Fruit fly (Drosophila melanogaster) whole organism, embryonic: ENCODE data around the gene CG7582.

Experiments
- B-H1 ChIP-seq: fragments of 200-800 bp; sonication (Bioruptor generic); IDR thresholded peaks from 3 replicates; pipeline ENCODE4 v1.3.6; 2022; ENCODE audit warnings: missing biosample characterization, missing genetic modification characterization
- Bdp1 ChIP-seq: fragments of 200-800 bp; sonication (Bioruptor generic); optimal IDR thresholded peaks from 3 replicates; lab custom pipeline; 2016; ENCODE audit warnings: missing biosample characterization, missing genetic modification characterization
- CG10209 ChIP-seq: fragments of 200-800 bp; sonication (Bioruptor generic); optimal IDR thresholded peaks from 3 replicates; lab custom pipeline; 2017; ENCODE audit warnings: missing biosample characterization, mild to moderate bottlenecking, missing genetic modification characterization, missing genetic modification reagents
- CG17612 ChIP-seq: fragments of 200-800 bp; sonication (Bioruptor generic); IDR thresholded peaks from 2 replicates; pipeline ENCODE4 v1.3.6; 2022; ENCODE audit warnings: missing biosample characterization, missing genetic modification characterization
- CG4328 ChIP-seq: fragments of 200-800 bp; sonication (Bioruptor generic); optimal IDR thresholded peaks from 3 replicates; lab custom pipeline; 2017; ENCODE audit warnings: missing biosample characterization, missing genetic modification reagents, missing genetic modification characterization
- CG4820 ChIP-seq: fragments of 200-800 bp; sonication (Bioruptor generic); optimal IDR thresholded peaks from 3 replicates; lab custom pipeline; 2016; ENCODE audit warnings: missing biosample characterization, missing genetic modification characterization
- CG6765 ChIP-seq: fragments of 200-800 bp; sonication (Bioruptor generic); optimal IDR thresholded peaks from 3 replicates; lab custom pipeline; 2017; ENCODE audit warnings: missing biosample characterization, mild to moderate bottlenecking, missing genetic modification characterization
- CG7556 ChIP-seq: fragments of 200-800 bp; sonication (Bioruptor generic); optimal IDR thresholded peaks from 2 replicates; lab custom pipeline; 2017; ENCODE audit warnings: missing biosample characterization, mild to moderate bottlenecking, missing genetic modification characterization
- CTCF ChIP-seq: fragments of 200-800 bp; sonication (Bioruptor generic); optimal IDR thresholded peaks from 2 replicates; lab custom pipeline; 2017; ENCODE audit warnings: missing biosample characterization, mild to moderate bottlenecking, missing genetic modification characterization, moderate library complexity
- Chrac-16 ChIP-seq: fragments of 200-800 bp; sonication (Bioruptor generic); optimal IDR thresholded peaks from 3 replicates; lab custom pipeline; 2016; ENCODE audit warnings: missing biosample characterization, missing genetic modification characterization
- CrebB ChIP-seq: fragments of 200-800 bp; sonication (Bioruptor generic); optimal IDR thresholded peaks from 3 replicates; lab custom pipeline; 2018; ENCODE audit warnings: missing biosample characterization, mild to moderate bottlenecking, missing genetic modification characterization
- Eip74EF ChIP-seq, 2 experiments: fragments of 200-800 bp in 1 of 2; fragments of >200 bp in 1 of 2; sonication (Bioruptor generic) in 1 of 2; optimal IDR thresholded peaks; 2 replicates each; lab custom pipeline; 2017 to 2019; ENCODE audit warnings: missing biosample characterization in 2 of 2, missing genetic modification characterization in 2 of 2, mild to moderate bottlenecking in 1 of 2, moderate library complexity in 1 of 2
- H2.0 ChIP-seq: fragments of 200-800 bp; sonication (Bioruptor generic); IDR thresholded peaks from 2 replicates; pipeline ENCODE4 v1.3.6; 2022; ENCODE audit warnings: missing biosample characterization, missing genetic modification characterization
- HHEX ChIP-seq: fragments of 200-800 bp; sonication (Bioruptor generic); optimal IDR thresholded peaks from 3 replicates; lab custom pipeline; 2017; ENCODE audit warnings: missing biosample characterization, mild to moderate bottlenecking, missing genetic modification characterization, missing genetic modification reagents
- Hmx ChIP-seq: fragments of 200-800 bp; sonication (Bioruptor generic); optimal IDR thresholded peaks from 2 replicates; lab custom pipeline; 2016; ENCODE audit warnings: missing biosample characterization, missing genetic modification characterization
- Jarid2 ChIP-seq: fragments of 200-800 bp; sonication (Bioruptor generic); optimal IDR thresholded peaks from 3 replicates; lab custom pipeline; 2017; ENCODE audit warnings: mild to moderate bottlenecking, missing biosample characterization, missing genetic modification reagents, missing genetic modification characterization
- Lim3 ChIP-seq: fragments of 200-800 bp; sonication (Bioruptor generic); IDR thresholded peaks from 2 replicates; pipeline ENCODE4 v1.3.6; 2022; ENCODE audit warnings: missing biosample characterization, missing genetic modification characterization
- MTF-1 ChIP-seq: fragments of 200-800 bp; sonication (Bioruptor generic); optimal IDR thresholded peaks from 2 replicates; lab custom pipeline; 2018; ENCODE audit warnings: missing biosample characterization, mild to moderate bottlenecking, missing genetic modification characterization, borderline replicate concordance
- Mad ChIP-seq: fragments of 200-800 bp; sonication (Bioruptor generic); optimal IDR thresholded peaks from 2 replicates; lab custom pipeline; 2016; ENCODE audit warnings: missing biosample characterization, missing genetic modification characterization
- Pdp1 ChIP-seq, 2 experiments: fragments of 200-800 bp; sonication (Bioruptor generic); optimal IDR thresholded peaks; 3 replicates each; lab custom pipeline; 2016; ENCODE audit warnings: missing biosample characterization in 2 of 2, missing genetic modification characterization in 2 of 2, mild to moderate bottlenecking in 1 of 2, moderate library complexity in 1 of 2
- ara ChIP-seq: fragments of 200-800 bp; sonication (Bioruptor generic); IDR thresholded peaks from 2 replicates; pipeline ENCODE4 v1.3.6; 2022; ENCODE audit warnings: missing biosample characterization, missing genetic modification characterization
- chn ChIP-seq: fragments of 200-800 bp; sonication (Bioruptor generic); optimal IDR thresholded peaks from 2 replicates; lab custom pipeline; 2016; ENCODE audit warnings: missing biosample characterization, missing genetic modification characterization
- croc ChIP-seq: fragments of 200-800 bp; sonication (Bioruptor generic); conservative IDR thresholded peaks from 3 replicates; pipeline ENCODE4 v1.3.6; 2022; ENCODE audit warnings: missing biosample characterization, missing genetic modification characterization
- crp ChIP-seq, 2 experiments: fragments of 200-800 bp; sonication (Bioruptor generic); optimal IDR thresholded peaks; 2 replicates in 1 of 2; 3 replicates in 1 of 2; lab custom pipeline; 2017; ENCODE audit warnings: missing biosample characterization in 2 of 2, missing genetic modification characterization in 2 of 2, mild to moderate bottlenecking in 1 of 2, moderate library complexity in 1 of 2
- dimm ChIP-seq: fragments of 200-800 bp; sonication (Bioruptor generic); IDR thresholded peaks from 2 replicates; pipeline ENCODE4 v1.3.6; 2022; ENCODE audit warnings: missing biosample characterization, missing genetic modification characterization
- en ChIP-seq: fragments of 200-800 bp; sonication (Bioruptor generic); optimal IDR thresholded peaks from 2 replicates; lab custom pipeline; 2016; ENCODE audit warnings: missing biosample characterization, missing genetic modification characterization
- esg ChIP-seq: fragments of 200-800 bp; sonication (Bioruptor generic); conservative IDR thresholded peaks from 2 replicates; pipeline ENCODE4 v1.3.6; 2022; ENCODE audit warnings: missing biosample characterization, missing genetic modification characterization
- eve ChIP-seq, 2 experiments: fragments of >200 bp; optimal IDR thresholded peaks; 2 replicates each; lab custom pipeline; 2017; ENCODE audit warnings: missing biosample characterization in 2 of 2, missing genetic modification characterization in 2 of 2
- exex ChIP-seq: fragments of 200-800 bp; sonication (Bioruptor generic); optimal IDR thresholded peaks from 4 replicates; lab custom pipeline; 2018; ENCODE audit warnings: missing biosample characterization, mild to moderate bottlenecking, missing genetic modification characterization, moderate library complexity
- fu2 ChIP-seq: fragments of 200-800 bp; sonication (Bioruptor generic); optimal IDR thresholded peaks from 2 replicates; lab custom pipeline; 2016; ENCODE audit warnings: missing biosample characterization, missing genetic modification characterization
- ham ChIP-seq: fragments of 200-800 bp; sonication (Bioruptor generic); IDR thresholded peaks from 2 replicates; pipeline ENCODE4 v1.3.6; 2022; ENCODE audit warnings: missing biosample characterization, missing genetic modification characterization
- hb ChIP-seq: fragments of 200-800 bp; sonication (Bioruptor generic); IDR thresholded peaks from 3 replicates; pipeline ENCODE4 v1.3.6; 2022; ENCODE audit warnings: missing biosample characterization, missing genetic modification characterization; ENCODE audit not compliant: partially characterized antibody
- her ChIP-seq: fragments of 200-800 bp; sonication (Bioruptor generic); optimal IDR thresholded peaks from 2 replicates; lab custom pipeline; 2016; ENCODE audit warnings: missing biosample characterization, missing genetic modification characterization
- hth ChIP-seq: fragments of >200 bp; optimal IDR thresholded peaks from 2 replicates; lab custom pipeline; 2017; ENCODE audit warnings: inconsistent platforms
- insv ChIP-seq, 2 experiments: fragments of 200-800 bp; sonication (Bioruptor generic); optimal IDR thresholded peaks; 3 replicates each; lab custom pipeline; 2016 to 2018; ENCODE audit warnings: missing biosample characterization in 2 of 2, missing genetic modification characterization in 2 of 2
- jumu ChIP-seq: fragments of 200-800 bp; sonication (Bioruptor generic); optimal IDR thresholded peaks from 3 replicates; lab custom pipeline; 2016; ENCODE audit warnings: missing biosample characterization, missing genetic modification characterization
- nau ChIP-seq: fragments of 200-800 bp; sonication (Bioruptor generic); optimal IDR thresholded peaks from 3 replicates; lab custom pipeline; 2017; ENCODE audit warnings: missing biosample characterization, mild to moderate bottlenecking, missing genetic modification characterization, missing genetic modification reagents
- onecut ChIP-seq: fragments of 200-800 bp; sonication (Bioruptor generic); IDR thresholded peaks from 2 replicates; pipeline ENCODE4 v1.3.6; 2022; ENCODE audit warnings: missing biosample characterization, missing genetic modification characterization
- pros ChIP-seq: fragments of 200-800 bp; sonication (Bioruptor generic); optimal IDR thresholded peaks from 3 replicates; lab custom pipeline; 2019; ENCODE audit warnings: missing biosample characterization, mild to moderate bottlenecking, missing genetic modification characterization, moderate library complexity
- ssp ChIP-seq: fragments of 200-800 bp; sonication (Bioruptor generic); IDR thresholded peaks from 2 replicates; pipeline ENCODE4 v1.3.6; 2022; ENCODE audit warnings: missing biosample characterization, missing genetic modification characterization
- tap ChIP-seq: fragments of 200-800 bp; optimal IDR thresholded peaks from 3 replicates; lab custom pipeline; 2019; ENCODE audit warnings: missing biosample characterization, mild to moderate bottlenecking, missing genetic modification characterization, moderate library complexity
- tna ChIP-seq: fragments of 200-800 bp; sonication (Bioruptor generic); IDR thresholded peaks from 2 replicates; pipeline ENCODE4 v1.3.6; 2022; ENCODE audit warnings: missing biosample characterization, missing genetic modification characterization; ENCODE audit not compliant: partially characterized antibody
- trem ChIP-seq: fragments of 200-800 bp; optimal IDR thresholded peaks from 3 replicates; lab custom pipeline; 2019; ENCODE audit warnings: missing biosample characterization, mild to moderate bottlenecking, missing genetic modification characterization, moderate library complexity
- trh ChIP-seq: fragments of 200-800 bp; sonication (Bioruptor generic); optimal IDR thresholded peaks from 2 replicates; lab custom pipeline; 2016; ENCODE audit warnings: missing biosample characterization, missing genetic modification characterization
- ttk ChIP-seq: fragments of 200-800 bp; sonication (Bioruptor generic); IDR thresholded peaks from 2 replicates; pipeline ENCODE4 v2.1.2; 2022; ENCODE audit warnings: missing biosample characterization, missing genetic modification characterization
- tup ChIP-seq: fragments of 200-800 bp; sonication (Bioruptor generic); optimal IDR thresholded peaks from 2 replicates; lab custom pipeline; 2016; ENCODE audit warnings: missing biosample characterization, mild to moderate bottlenecking, missing genetic modification characterization, moderate library complexity
- twi ChIP-seq: fragments of 200-800 bp; optimal IDR thresholded peaks from 2 replicates; lab custom pipeline; 2019; ENCODE audit warnings: missing biosample characterization, mild to moderate bottlenecking, missing genetic modification characterization, moderate library complexity
- vfl ChIP-seq: fragments of 200-800 bp; sonication (Bioruptor generic); optimal IDR thresholded peaks from 2 replicates; lab custom pipeline; 2016; ENCODE audit warnings: missing biosample characterization, missing genetic modification characterization
- vnd ChIP-seq: fragments of 200-800 bp; sonication (Bioruptor generic); IDR thresholded peaks from 3 replicates; pipeline ENCODE4 v1.3.6; 2022; ENCODE audit warnings: missing biosample characterization, missing genetic modification characterization; ENCODE audit not compliant: partially characterized antibody
- zfh1 ChIP-seq: fragments of 200-800 bp; sonication (Bioruptor generic); IDR thresholded peaks from 3 replicates; pipeline ENCODE4 v1.3.6; 2022; ENCODE audit warnings: missing biosample characterization, missing genetic modification characterization

CG7582 gene

DNA sequence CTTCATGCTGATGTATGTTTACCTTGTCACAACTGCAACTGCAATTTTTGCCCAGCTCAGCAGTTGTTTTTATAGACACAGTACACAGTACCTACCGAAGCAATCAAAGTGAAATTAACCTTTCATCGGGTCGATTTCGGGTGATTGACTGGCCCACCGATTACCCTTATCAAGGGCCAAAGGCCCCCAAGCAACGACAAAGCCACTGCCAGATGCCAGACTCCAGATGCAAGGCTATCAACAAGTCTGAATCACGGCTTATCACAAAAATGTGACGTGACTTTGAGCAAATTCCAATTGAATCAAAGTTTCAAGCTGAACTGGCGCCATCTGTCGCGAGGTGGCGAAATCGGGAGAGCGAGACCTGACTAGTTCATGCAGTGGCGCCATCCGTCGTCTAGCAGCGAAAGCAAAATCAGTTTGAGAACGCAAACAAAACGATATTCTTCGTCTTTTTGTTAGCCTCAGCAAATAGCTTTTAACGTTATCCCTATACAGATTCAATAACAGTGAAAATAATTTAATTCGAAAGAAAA is 34.8 kb upstream of the CG7582 start, which contains the start of gene Obp99b (continued):
- TF ChIP-seq ara: peak; percentile 77
- peak; percentile 78 for TF ChIP-seq en (GFP tag; lab: Kevin White, UChicago)
- TF ChIP-seq tap (tag; lab: Kevin White, UChicago): peak; percentile 46
- peak in 1 of 2 experiments; percentile 17 for TF ChIP-seq crp (GFP tag; optimal IDR thresholded peaks at IDR 0.05; lab: Kevin White, UChicago)
- no peak for TF ChIP-seq exex (tag; lab: Kevin White, UChicago)
- peak; percentile 57; the same call in 1 of the 2 replicates for TF ChIP-seq CG17612 (GFP tag; lab: Robert Waterston, UW)
- TF ChIP-seq twi (tag; lab: Kevin White, UChicago): peak; percentile 53
- peak; percentile 77 for TF ChIP-seq H2.0
- peak; percentile 86 for TF ChIP-seq zfh1 (GFP tag; lab: Robert Waterston, UW)
- TF ChIP-seq eve (GFP tag; optimal IDR thresholded peaks at IDR 0.05; lab: Kevin White, UChicago): no peak
- peak; percentile 13 for TF ChIP-seq fu2
- peak; percentile 92 for TF ChIP-seq onecut
- TF ChIP-seq jumu: peak; percentile 52
- TF ChIP-seq Jarid2 (GFP tag; lab: Kevin White, UChicago): peak; percentile 73
- peak; percentile 76 for TF ChIP-seq her (GFP tag; lab: Kevin White, UChicago)
- TF ChIP-seq ttk (GFP tag; lab: Robert Waterston, UW): peak; percentile 64
- TF ChIP-seq Chrac-16 (GFP tag; lab: Kevin White, UChicago): peak; percentile 75
- TF ChIP-seq Hmx: no peak
- TF ChIP-seq croc (GFP tag; lab: Robert Waterston, UW): peak; percentile 48; the same call in 2 of the 3 replicates
- peak in 1 of 2 experiments; percentile 43 for TF ChIP-seq insv (GFP tag; optimal IDR thresholded peaks at IDR 0.05; lab: Kevin White, UChicago)
- TF ChIP-seq CG7556 (GFP tag; lab: Kevin White, UChicago): no peak
- no peak for TF ChIP-seq hb
- peak; percentile 52 for TF ChIP-seq vfl (GFP tag; lab: Kevin White, UChicago)
- no peak for TF ChIP-seq vnd (GFP tag; lab: Robert Waterston, UW)
- TF ChIP-seq B-H1 (GFP tag; lab: Robert Waterston, UW): peak; percentile 61; the same call in 2 of the 3 replicates
- TF ChIP-seq esg (GFP tag; lab: Robert Waterston, UW): peak; percentile 50
- TF ChIP-seq MTF-1 (GFP tag; lab: Kevin White, UChicago): peak; percentile 93
- peak; percentile 94 for TF ChIP-seq CTCF (GFP tag; lab: Kevin White, UChicago)
- TF ChIP-seq Lim3 (GFP tag; lab: Robert Waterston, UW): no peak
- peak; percentile 83 for TF ChIP-seq chn (GFP tag; lab: Kevin White, UChicago)
- TF ChIP-seq nau (GFP tag; lab: Kevin White, UChicago): peak; percentile 70
- TF ChIP-seq CG6765: peak; percentile 70
- TF ChIP-seq trh (GFP tag; lab: Kevin White, UChicago): peak; percentile 60
- TF ChIP-seq tna (GFP tag; lab: Robert Waterston, UW): no peak
- peak; percentile 87 for TF ChIP-seq HHEX (GFP tag; lab: Kevin White, UChicago)
- TF ChIP-seq trem (tag; lab: Kevin White, UChicago): peak; percentile 46
- no peak for TF ChIP-seq hth (lab: Kevin White, UChicago)
- peak; percentile 74 for TF ChIP-seq CrebB
- peak; percentile 73 for TF ChIP-seq CG10209 (GFP tag; lab: Kevin White, UChicago)
- peak; percentile 78 for TF ChIP-seq Mad (GFP tag; lab: Kevin White, UChicago)
- TF ChIP-seq CG4328 (GFP tag; lab: Kevin White, UChicago): peak; percentile 52
- no peak for TF ChIP-seq Eip74EF (GFP tag; optimal IDR thresholded peaks at IDR 0.05; lab: Kevin White, UChicago)
- peak; percentile 33 for TF ChIP-seq tup (GFP tag; lab: Kevin White, UChicago)
- no peak for TF ChIP-seq dimm (GFP tag; lab: Robert Waterston, UW)
- TF ChIP-seq pros: no peak
- no peak; the same call in 1 of the 2 replicates for TF ChIP-seq ham (GFP tag; lab: Robert Waterston, UW)
- TF ChIP-seq CG4820 (GFP tag; lab: Kevin White, UChicago): peak; percentile 76
- peak; percentile 54 to 78 for TF ChIP-seq Pdp1 (GFP tag; optimal IDR thresholded peaks at IDR 0.05; lab: Kevin White, UChicago)
- peak; percentile 67 for TF ChIP-seq ssp
- TF ChIP-seq Bdp1: peak; percentile 71
